Worm (Caenorhabditis elegans) whole organism, L3 larva: ENCODE data around the gene C09H10.9.

Experiments used
- ZK546.5 ChIP-seq: sonication (generic microtip); optimal IDR thresholded peaks from 2 replicates; lab custom pipeline; 2017; ENCODE audit warnings: missing biosample characterization, missing genetic modification characterization
- ama-1 ChIP-seq: fragments of 150-350 bp; optimal IDR thresholded peaks from 2 replicates; lab custom pipeline; 2018
- ceh-82 ChIP-seq: fragments of 150-350 bp; optimal IDR thresholded peaks from 2 replicates; lab custom pipeline; 2014; ENCODE audit warnings: missing biosample characterization, missing genetic modification characterization
- ceh-9 ChIP-seq: sonication (generic microtip); optimal IDR thresholded peaks from 2 replicates; lab custom pipeline; 2018; ENCODE audit warnings: missing biosample characterization, missing genetic modification characterization
- daf-12 ChIP-seq: fragments of 150-350 bp; optimal IDR thresholded peaks from 2 replicates; lab custom pipeline; 2014; ENCODE audit warnings: missing biosample characterization, missing genetic modification reagents, missing genetic modification characterization
- egl-27 ChIP-seq: sonication (generic microtip); optimal IDR thresholded peaks from 4 replicates; lab custom pipeline; 2017; ENCODE audit warnings: missing biosample characterization, missing genetic modification reagents, missing genetic modification characterization
- egl-5 ChIP-seq: fragments of 150-350 bp; optimal IDR thresholded peaks from 2 replicates; lab custom pipeline; 2017; ENCODE audit warnings: missing biosample characterization, missing genetic modification reagents, missing genetic modification characterization, inconsistent platforms
- elt-1 ChIP-seq: fragments of 150-350 bp; optimal IDR thresholded peaks from 2 replicates; lab custom pipeline; 2014; ENCODE audit warnings: missing biosample characterization, missing genetic modification characterization
- elt-3 ChIP-seq, 3 experiments: fragments of 150-350 bp in 1 of 3; sonication (generic microtip) in 2 of 3; optimal IDR thresholded peaks; 2 replicates in 2 of 3; 4 replicates in 1 of 3; lab custom pipeline; 2014 to 2017; ENCODE audit warnings: missing biosample characterization in 3 of 3, missing genetic modification characterization in 3 of 3
- eor-1 ChIP-seq, 2 experiments: fragments of 150-350 bp; optimal IDR thresholded peaks; 2 replicates each; lab custom pipeline; 2014 to 2018; ENCODE audit warnings: missing biosample characterization in 2 of 2, missing genetic modification characterization in 2 of 2
- fkh-10 ChIP-seq: sonication (generic microtip); optimal IDR thresholded peaks from 2 replicates; lab custom pipeline; 2017; ENCODE audit warnings: missing biosample characterization, missing genetic modification reagents, missing genetic modification characterization
- fkh-2 ChIP-seq: fragments of 150-350 bp; optimal IDR thresholded peaks from 2 replicates; lab custom pipeline; 2014; ENCODE audit warnings: missing biosample characterization, missing genetic modification reagents, missing genetic modification characterization
- fos-1 ChIP-seq: fragments of 150-350 bp; optimal IDR thresholded peaks from 2 replicates; lab custom pipeline; 2014; ENCODE audit warnings: missing biosample characterization, missing genetic modification characterization
- hmg-11 ChIP-seq: sonication (generic microtip); optimal IDR thresholded peaks from 2 replicates; lab custom pipeline; 2016; ENCODE audit warnings: missing genetic modification characterization, missing compliant biosample characterization
- lin-15B ChIP-seq: fragments of 150-350 bp; optimal IDR thresholded peaks from 2 replicates; lab custom pipeline; 2014; ENCODE audit warnings: missing biosample characterization, missing genetic modification characterization
- lin-39 ChIP-seq: fragments of 150-350 bp; optimal IDR thresholded peaks from 2 replicates; lab custom pipeline; 2018; ENCODE audit warnings: missing biosample characterization, missing genetic modification reagents, missing genetic modification characterization
- lsy-12 ChIP-seq: sonication (generic microtip); optimal IDR thresholded peaks from 2 replicates; lab custom pipeline; 2016; ENCODE audit warnings: mild to moderate bottlenecking, missing genetic modification characterization, missing compliant biosample characterization
- mdl-1 ChIP-seq: fragments of 150-350 bp; optimal IDR thresholded peaks from 2 replicates; lab custom pipeline; 2014; ENCODE audit warnings: missing biosample characterization, missing genetic modification characterization
- mml-1 ChIP-seq: fragments of 150-350 bp; sonication (generic microtip); optimal IDR thresholded peaks from 3 replicates; lab custom pipeline; 2014; ENCODE audit warnings: missing biosample characterization, missing genetic modification characterization
- nfya-1 ChIP-seq: sonication (generic microtip); optimal IDR thresholded peaks from 2 replicates; lab custom pipeline; 2017; ENCODE audit warnings: missing genetic modification characterization, mild to moderate bottlenecking, missing compliant biosample characterization, antibody characterized with exemption, moderate library complexity; ENCODE audit not compliant: insufficient read depth
- nhr-12 ChIP-seq: fragments of 150-350 bp; optimal IDR thresholded peaks from 2 replicates; lab custom pipeline; 2014; ENCODE audit warnings: missing biosample characterization, missing genetic modification characterization
- nhr-23 ChIP-seq: fragments of 150-350 bp; optimal IDR thresholded peaks from 2 replicates; lab custom pipeline; 2014; ENCODE audit warnings: missing biosample characterization, missing genetic modification reagents, missing genetic modification characterization
- nhr-25 ChIP-seq: sonication (generic microtip); optimal IDR thresholded peaks from 2 replicates; lab custom pipeline; 2017; ENCODE audit warnings: missing biosample characterization, missing genetic modification characterization
- nhr-28 ChIP-seq: fragments of 150-350 bp; optimal IDR thresholded peaks from 2 replicates; lab custom pipeline; 2014; ENCODE audit warnings: missing biosample characterization, missing genetic modification characterization
- nhr-43 ChIP-seq: sonication (generic microtip); optimal IDR thresholded peaks from 2 replicates; lab custom pipeline; 2016; ENCODE audit warnings: mild to moderate bottlenecking, missing genetic modification characterization, missing compliant biosample characterization; ENCODE audit not compliant: poor library complexity, severe bottlenecking
- nhr-67 ChIP-seq: fragments of 150-350 bp; optimal IDR thresholded peaks from 2 replicates; lab custom pipeline; 2014; ENCODE audit warnings: missing biosample characterization, missing genetic modification characterization
- nhr-76 ChIP-seq: fragments of 150-350 bp; sonication (generic microtip); optimal IDR thresholded peaks from 5 replicates; lab custom pipeline; 2014; ENCODE audit warnings: missing biosample characterization, missing genetic modification characterization
- nhr-77 ChIP-seq: fragments of 150-350 bp; optimal IDR thresholded peaks from 2 replicates; lab custom pipeline; 2014; ENCODE audit warnings: missing biosample characterization, missing genetic modification characterization
- pha-4 ChIP-seq: fragments of 150-350 bp; optimal IDR thresholded peaks from 2 replicates; lab custom pipeline; 2014; ENCODE audit warnings: missing biosample characterization, missing genetic modification reagents, missing genetic modification characterization
- pqm-1 ChIP-seq: fragments of 150-350 bp; optimal IDR thresholded peaks from 2 replicates; lab custom pipeline; 2017; ENCODE audit warnings: missing biosample characterization, missing genetic modification characterization, inconsistent platforms
- skn-1 ChIP-seq: fragments of 150-350 bp; optimal IDR thresholded peaks from 2 replicates; lab custom pipeline; 2014; ENCODE audit warnings: missing biosample characterization, missing genetic modification characterization
- snpc-4 ChIP-seq: fragments of 150-350 bp; optimal IDR thresholded peaks from 2 replicates; lab custom pipeline; 2014; ENCODE audit warnings: missing biosample characterization, missing genetic modification characterization
- tbx-2 ChIP-seq: sonication (generic microtip); optimal IDR thresholded peaks from 2 replicates; lab custom pipeline; 2016; ENCODE audit warnings: mild to moderate bottlenecking, missing genetic modification characterization, missing compliant biosample characterization
- unc-39 ChIP-seq: sonication (generic microtip); optimal IDR thresholded peaks from 4 replicates; lab custom pipeline; 2017; ENCODE audit warnings: missing biosample characterization, missing genetic modification characterization
- unc-62 ChIP-seq: fragments of 150-350 bp; sonication (generic microtip); optimal IDR thresholded peaks from 4 replicates; lab custom pipeline; 2014; ENCODE audit warnings: missing biosample characterization, missing genetic modification reagents, missing genetic modification characterization
- zag-1 ChIP-seq: fragments of 150-350 bp; optimal IDR thresholded peaks from 2 replicates; lab custom pipeline; 2014; ENCODE audit warnings: missing biosample characterization, missing genetic modification characterization
- ztf-4 ChIP-seq: fragments of 150-350 bp; optimal IDR thresholded peaks from 2 replicates; lab custom pipeline; 2014; ENCODE audit warnings: missing biosample characterization, missing genetic modification characterization

The C09H10.9 gene

ce11 chrII:11103657-11104056, 605 bp upstream of the C09H10.9 start, which contains the start of gene C09H10.5:
C09H10.5 (minus strand) TSS chrII:11103757.
- TF ChIP-seq snpc-4 (tag; lab: Kevin White, UChicago) (no peak), unc-39 (tag; lab: Kevin White, UChicago) (no peak), mdl-1 (no peak), mml-1 (tag; lab: Kevin White, UChicago) (no peak), zag-1 (no peak), eor-1 (tag; optimal IDR thresholded peaks at IDR 0.05; lab: Kevin White, UChicago) (no peak), nhr-23 (tag; lab: Kevin White, UChicago) (no peak), nhr-25 (tag; lab: Kevin White, UChicago) (no peak), egl-27 (tag; lab: Kevin White, UChicago) (no peak)
- TF ChIP-seq, all 47 proteins: peak for 0

ce11 chrII:11105981-11106711, 1.9 kb downstream of the C09H10.9 start, which contains the start of gene nasp-1:
nasp-1 (plus strand) TSS chrII:11106612.
- TF ChIP-seq unc-62 (no peak), fkh-10 (GFP tag; lab: Kevin White, UChicago) (no peak), pha-4 (tag; lab: Kevin White, UChicago) (peak; percentile 6), lsy-12 (tag; lab: Kevin White, UChicago) (no peak), mml-1 (tag; lab: Kevin White, UChicago) (no peak), nfya-1 (peak; percentile 24), lin-39 (no peak), elt-1 (tag; lab: Kevin White, UChicago) (no peak), unc-39 (tag; lab: Kevin White, UChicago) (no peak), hmg-11 (no peak), elt-3 (tag; optimal IDR thresholded peaks at IDR 0.05; lab: Kevin White, UChicago) (no peak)

- TF ChIP-seq nfya-1 (no peak), daf-12 (tag; lab: Kevin White, UChicago) (no peak), ceh-82 (tag; lab: Kevin White, UChicago) (no peak), ceh-9 (tag; lab: Kevin White, UChicago) (no peak), nhr-12 (tag; lab: Kevin White, UChicago) (no peak), nhr-77 (tag; lab: Kevin White, UChicago) (no peak)
Observed at ce11 chrII:11107828-11108227, 3.6 kb downstream of the C09H10.9 start, which contains the start of gene apc-17. apc-17 (plus strand) TSS chrII:11108128.

- no peak for TF ChIP-seq nhr-77 (tag; lab: Kevin White, UChicago)
- no peak for TF ChIP-seq lin-15B (tag; lab: Kevin White, UChicago)
- TF ChIP-seq nhr-43 (tag; lab: Kevin White, UChicago), result no peak
- TF ChIP-seq nhr-25 (tag; lab: Kevin White, UChicago), result no peak
- no peak for TF ChIP-seq egl-5 (tag; lab: Kevin White, UChicago)
- TF ChIP-seq fos-1 (tag; lab: Kevin White, UChicago), result no peak
- no peak for TF ChIP-seq nfya-1
- no peak for TF ChIP-seq ama-1 (lab: Kevin White, UChicago)
- no peak for TF ChIP-seq zag-1
- TF ChIP-seq fkh-2 (tag; lab: Kevin White, UChicago), result no peak
Observed at ce11 chrII:11110419-11110818, 6.2 kb downstream of the C09H10.9 start.

ce11 chrII:11111107-11111506, 6.8 kb downstream of the C09H10.9 start, which contains the start of gene glb-4:
glb-4 (minus strand) TSS chrII:11111207.
- TF ChIP-seq eor-1 (tag; optimal IDR thresholded peaks at IDR 0.05; lab: Kevin White, UChicago) (no peak), unc-39 (tag; lab: Kevin White, UChicago) (no peak), ceh-9 (tag; lab: Kevin White, UChicago) (no peak), fos-1 (tag; lab: Kevin White, UChicago) (no peak), elt-3 (tag; optimal IDR thresholded peaks at IDR 0.05; lab: Kevin White, UChicago) (no peak), nhr-77 (tag; lab: Kevin White, UChicago) (no peak), nhr-28 (tag; lab: Kevin White, UChicago) (no peak), skn-1 (tag; lab: Kevin White, UChicago) (no peak), nhr-76 (tag; lab: Kevin White, UChicago) (no peak), ZK546.5 (tag; lab: Kevin White, UChicago) (no peak), zag-1 (no peak), hmg-11 (no peak), mml-1 (tag; lab: Kevin White, UChicago) (no peak), lsy-12 (tag; lab: Kevin White, UChicago) (no peak), nhr-43 (tag; lab: Kevin White, UChicago) (no peak), pqm-1 (tag; lab: Kevin White, UChicago) (no peak), nhr-67 (tag; lab: Kevin White, UChicago) (no peak), tbx-2 (tag; lab: Kevin White, UChicago) (no peak), ztf-4 (tag; lab: Kevin White, UChicago) (no peak), nhr-25 (tag; lab: Kevin White, UChicago) (no peak)
